Fruit fly (Drosophila melanogaster) whole organism, embryonic: Measurements from ENCODE around the gene CG42820.

Experiments used
- ATbp ChIP-seq: fragments of 200-800 bp; sonication (Bioruptor generic); optimal IDR thresholded peaks from 2 replicates; lab custom pipeline; 2017; ENCODE audit warnings: missing biosample characterization, mild to moderate bottlenecking, missing genetic modification characterization, missing genetic modification reagents
- Ada2b ChIP-seq: fragments of 200-800 bp; sonication (Bioruptor generic); IDR thresholded peaks from 2 replicates; pipeline ENCODE4 v1.3.6; 2022; ENCODE audit warnings: missing biosample characterization, missing genetic modification characterization
- Aef1 ChIP-seq: fragments of 200-800 bp; sonication (Bioruptor generic); IDR thresholded peaks from 3 replicates; pipeline ENCODE4 v1.3.6; 2022; ENCODE audit warnings: missing biosample characterization, missing genetic modification characterization
- CG10543 ChIP-seq: fragments of 200-800 bp; sonication (Bioruptor generic); optimal IDR thresholded peaks from 3 replicates; lab custom pipeline; 2017; ENCODE audit warnings: missing biosample characterization, mild to moderate bottlenecking, missing genetic modification characterization, moderate library complexity
- CG11085 ChIP-seq: fragments of 200-800 bp; sonication (Bioruptor generic); IDR thresholded peaks from 2 replicates; pipeline ENCODE4 v1.3.6; 2022; ENCODE audit warnings: missing biosample characterization, missing genetic modification characterization
- CG11398 ChIP-seq: fragments of 200-800 bp; sonication (Bioruptor generic); optimal IDR thresholded peaks from 2 replicates; lab custom pipeline; 2016; ENCODE audit warnings: missing biosample characterization, missing genetic modification characterization
- CG12744 ChIP-seq: fragments of 200-800 bp; sonication (Bioruptor generic); optimal IDR thresholded peaks from 2 replicates; lab custom pipeline; 2016; ENCODE audit warnings: missing biosample characterization, missing genetic modification characterization
- CG14710 ChIP-seq: fragments of 200-800 bp; sonication (Bioruptor generic); optimal IDR thresholded peaks from 3 replicates; lab custom pipeline; 2019; ENCODE audit warnings: missing biosample characterization, mild to moderate bottlenecking, missing genetic modification characterization, moderate library complexity
- CG15073 ChIP-seq: fragments of 200-800 bp; sonication (Bioruptor generic); optimal IDR thresholded peaks from 2 replicates; lab custom pipeline; 2016; ENCODE audit warnings: missing biosample characterization, missing genetic modification characterization
- CG3163 ChIP-seq: fragments of 200-800 bp; sonication (Bioruptor generic); optimal IDR thresholded peaks from 3 replicates; lab custom pipeline; 2016; ENCODE audit warnings: missing biosample characterization, missing genetic modification characterization
- CG34376 ChIP-seq: fragments of 200-800 bp; sonication (Bioruptor generic); optimal IDR thresholded peaks from 2 replicates; lab custom pipeline; 2018; ENCODE audit warnings: missing biosample characterization, mild to moderate bottlenecking, missing genetic modification characterization
- CG3726 ChIP-seq: fragments of 200-800 bp; sonication (Bioruptor generic); IDR thresholded peaks from 3 replicates; pipeline ENCODE4, ENCODE4 v1.3.6; 2022; ENCODE audit warnings: missing biosample characterization, missing genetic modification characterization
- CG4328 ChIP-seq: fragments of 200-800 bp; sonication (Bioruptor generic); optimal IDR thresholded peaks from 3 replicates; lab custom pipeline; 2017; ENCODE audit warnings: missing biosample characterization, missing genetic modification reagents, missing genetic modification characterization
- CG4730 ChIP-seq: fragments of 200-800 bp; sonication (Bioruptor generic); IDR thresholded peaks from 2 replicates; pipeline ENCODE4 v1.3.6; 2022; ENCODE audit warnings: missing biosample characterization, missing genetic modification characterization
- CG4854 ChIP-seq: fragments of 200-800 bp; sonication (Bioruptor generic); optimal IDR thresholded peaks from 2 replicates; lab custom pipeline; 2016; ENCODE audit warnings: missing biosample characterization, missing genetic modification characterization, inconsistent platforms
- CG6683 ChIP-seq: fragments of 200-800 bp; sonication (Bioruptor generic); optimal IDR thresholded peaks from 2 replicates; lab custom pipeline; 2017; ENCODE audit warnings: missing biosample characterization, mild to moderate bottlenecking, missing genetic modification characterization, missing genetic modification reagents
- CG7786 ChIP-seq: fragments of 200-800 bp; sonication (Bioruptor generic); optimal IDR thresholded peaks from 2 replicates; lab custom pipeline; 2016; ENCODE audit warnings: missing biosample characterization, missing genetic modification characterization
- CG9817 ChIP-seq: fragments of 200-800 bp; sonication (Bioruptor generic); optimal IDR thresholded peaks from 2 replicates; lab custom pipeline; 2018; ENCODE audit warnings: missing biosample characterization, mild to moderate bottlenecking, missing genetic modification characterization, moderate library complexity
- E2f1 ChIP-seq: fragments of 200-800 bp; sonication (Bioruptor generic); IDR thresholded peaks from 2 replicates; pipeline ENCODE4 v1.3.6; 2022; ENCODE audit warnings: missing biosample characterization, missing genetic modification characterization
- Elba2 ChIP-seq: fragments of 200-800 bp; sonication (Bioruptor generic); optimal IDR thresholded peaks from 3 replicates; lab custom pipeline; 2016; ENCODE audit warnings: missing biosample characterization, missing genetic modification characterization
- Fer1 ChIP-seq: fragments of 200-800 bp; sonication (Bioruptor generic); optimal IDR thresholded peaks from 2 replicates; lab custom pipeline; 2017; ENCODE audit warnings: missing biosample characterization, mild to moderate bottlenecking, missing genetic modification characterization
- HLHmδ ChIP-seq: fragments of 200-800 bp; sonication (Bioruptor generic); optimal IDR thresholded peaks from 2 replicates; lab custom pipeline; 2018; ENCODE audit warnings: missing biosample characterization, mild to moderate bottlenecking, missing genetic modification characterization, moderate library complexity
- Hey ChIP-seq: fragments of 200-800 bp; sonication (Bioruptor generic); optimal IDR thresholded peaks from 3 replicates; lab custom pipeline; 2018; ENCODE audit warnings: missing biosample characterization, mild to moderate bottlenecking, missing genetic modification characterization
- Hmx ChIP-seq: fragments of 200-800 bp; sonication (Bioruptor generic); optimal IDR thresholded peaks from 2 replicates; lab custom pipeline; 2016; ENCODE audit warnings: missing biosample characterization, missing genetic modification characterization
- Jarid2 ChIP-seq: fragments of 200-800 bp; sonication (Bioruptor generic); optimal IDR thresholded peaks from 3 replicates; lab custom pipeline; 2017; ENCODE audit warnings: mild to moderate bottlenecking, missing biosample characterization, missing genetic modification reagents, missing genetic modification characterization
- Max ChIP-seq: fragments of 200-800 bp; sonication (Bioruptor generic); optimal IDR thresholded peaks from 2 replicates; lab custom pipeline; 2016; ENCODE audit warnings: missing biosample characterization, mild to moderate bottlenecking, missing genetic modification characterization
- Nf-YC ChIP-seq: fragments of 200-800 bp; optimal IDR thresholded peaks from 3 replicates; lab custom pipeline; 2019; ENCODE audit warnings: missing biosample characterization, mild to moderate bottlenecking, missing genetic modification characterization, moderate library complexity
- Pdp1 ChIP-seq, 2 experiments: fragments of 200-800 bp; sonication (Bioruptor generic); optimal IDR thresholded peaks; 3 replicates each; lab custom pipeline; 2016; ENCODE audit warnings: missing biosample characterization in 2 of 2, missing genetic modification characterization in 2 of 2, mild to moderate bottlenecking in 1 of 2, moderate library complexity in 1 of 2
- Poxn ChIP-seq: fragments of 200-800 bp; sonication (Bioruptor generic); IDR thresholded peaks from 2 replicates; pipeline ENCODE4 v1.3.6; 2022; ENCODE audit warnings: missing biosample characterization, missing genetic modification characterization
- Scr ChIP-seq: fragments of 200-800 bp; sonication (Bioruptor generic); IDR thresholded peaks from 2 replicates; pipeline ENCODE4 v1.3.6; 2022; ENCODE audit warnings: missing biosample characterization, missing genetic modification characterization; ENCODE audit not compliant: partially characterized antibody
- Xrp1 ChIP-seq: fragments of 200-800 bp; sonication (Bioruptor generic); IDR thresholded peaks from 2 replicates; pipeline ENCODE4 v1.3.6; 2022; ENCODE audit warnings: missing biosample characterization, missing genetic modification characterization
- amos ChIP-seq: fragments of 200-800 bp; sonication (Bioruptor generic); IDR thresholded peaks from 2 replicates; pipeline ENCODE4 v1.3.6; 2022; ENCODE audit warnings: missing biosample characterization, missing genetic modification characterization; ENCODE audit not compliant: partially characterized antibody
- cas ChIP-seq: fragments of 200-800 bp; sonication (Bioruptor generic); IDR thresholded peaks from 2 replicates; pipeline ENCODE4 v1.3.6; 2022; ENCODE audit warnings: missing biosample characterization, missing genetic modification characterization
- cwo ChIP-seq: fragments of 200-800 bp; sonication (Bioruptor generic); optimal IDR thresholded peaks from 3 replicates; lab custom pipeline; 2017; ENCODE audit warnings: missing biosample characterization, missing genetic modification characterization, mild to moderate bottlenecking, moderate library complexity, missing genetic modification reagents
- disco-r ChIP-seq: fragments of 200-800 bp; sonication (Bioruptor generic); optimal IDR thresholded peaks from 2 replicates; lab custom pipeline; 2016; ENCODE audit warnings: missing biosample characterization, missing genetic modification characterization
- gro ChIP-seq: fragments of 200-800 bp; sonication (Bioruptor generic); optimal IDR thresholded peaks from 2 replicates; lab custom pipeline; 2016; ENCODE audit warnings: missing biosample characterization, missing genetic modification characterization
- gsb ChIP-seq: fragments of 200-800 bp; sonication (Bioruptor generic); IDR thresholded peaks from 2 replicates; pipeline ENCODE4 v1.3.6; 2022; ENCODE audit warnings: missing biosample characterization, missing genetic modification characterization
- insv ChIP-seq, 2 experiments: fragments of 200-800 bp; sonication (Bioruptor generic); optimal IDR thresholded peaks; 3 replicates each; lab custom pipeline; 2016 to 2018; ENCODE audit warnings: missing biosample characterization in 2 of 2, missing genetic modification characterization in 2 of 2
- jumu ChIP-seq: fragments of 200-800 bp; sonication (Bioruptor generic); optimal IDR thresholded peaks from 3 replicates; lab custom pipeline; 2016; ENCODE audit warnings: missing biosample characterization, missing genetic modification characterization
- kni ChIP-seq: fragments of 200-800 bp; sonication (Bioruptor generic); optimal IDR thresholded peaks from 3 replicates; lab custom pipeline; 2017; ENCODE audit warnings: mild to moderate bottlenecking, missing biosample characterization, missing genetic modification reagents, missing genetic modification characterization
- lab ChIP-seq: fragments of 200-800 bp; sonication (Bioruptor generic); optimal IDR thresholded peaks from 3 replicates; lab custom pipeline; 2017; ENCODE audit warnings: missing biosample characterization, missing genetic modification characterization, mild to moderate bottlenecking, moderate library complexity, missing genetic modification reagents
- lmd ChIP-seq: fragments of 200-800 bp; sonication (Bioruptor generic); IDR thresholded peaks from 2 replicates; pipeline ENCODE4 v1.3.6; 2022; ENCODE audit warnings: missing biosample characterization, missing genetic modification characterization
- pfk ChIP-seq: fragments of 200-800 bp; sonication (Bioruptor generic); optimal IDR thresholded peaks from 2 replicates; lab custom pipeline; 2018; ENCODE audit warnings: missing biosample characterization, mild to moderate bottlenecking, missing genetic modification characterization, moderate library complexity
- pita ChIP-seq: fragments of 200-800 bp; sonication (Bioruptor generic); optimal IDR thresholded peaks from 2 replicates; lab custom pipeline; 2017; ENCODE audit warnings: missing biosample characterization, mild to moderate bottlenecking, missing genetic modification characterization
- slou ChIP-seq: fragments of 200-800 bp; sonication (Bioruptor generic); optimal IDR thresholded peaks from 3 replicates; lab custom pipeline; 2016; ENCODE audit warnings: missing biosample characterization, missing genetic modification characterization
- tin ChIP-seq: fragments of 200-800 bp; sonication (Bioruptor generic); optimal IDR thresholded peaks from 3 replicates; lab custom pipeline; 2016; ENCODE audit warnings: missing biosample characterization, missing genetic modification characterization
- tll ChIP-seq, 2 experiments: fragments of 200-800 bp in 1 of 2; fragments of >200 bp in 1 of 2; sonication (Bioruptor generic) in 1 of 2; optimal IDR thresholded peaks; 2 replicates each; lab custom pipeline; 2017 to 2019; ENCODE audit warnings: missing biosample characterization in 2 of 2, missing genetic modification characterization in 2 of 2, mild to moderate bottlenecking in 1 of 2, moderate library complexity in 1 of 2
- yki ChIP-seq: fragments of >200 bp; optimal IDR thresholded peaks from 3 replicates; lab custom pipeline; 2018

Gene CG42820

dm6 chr2L:8370364-8371326, 21.6 kb downstream of the CG42820 start, which contains the start of gene CG17292 (continued):
- TF ChIP-seq CG15073 (GFP tag; lab: Kevin White, UChicago), result no peak
- TF ChIP-seq CG34376 (GFP tag; lab: Kevin White, UChicago), result peak; percentile 79
- no peak for TF ChIP-seq CG6683 (GFP tag; lab: Kevin White, UChicago)
- peak; percentile 25 for TF ChIP-seq kni (GFP tag; lab: Kevin White, UChicago)
- TF ChIP-seq disco-r (GFP tag; lab: Kevin White, UChicago), result no peak
- peak; percentile 30 for TF ChIP-seq Hey
- TF ChIP-seq CG4730, result no peak
- TF ChIP-seq CG12744 (GFP tag; lab: Kevin White, UChicago), result no peak
- peak; percentile 15 for TF ChIP-seq CG3163 (GFP tag; lab: Kevin White, UChicago)
- TF ChIP-seq Scr, result peak; percentile 90
- TF ChIP-seq E2f1, result peak; percentile 41; the same call in 1 of the 2 replicates
- peak in 1 of 2 experiments; percentile 56 for TF ChIP-seq Pdp1 (GFP tag; optimal IDR thresholded peaks at IDR 0.05; lab: Kevin White, UChicago)
- peak; percentile 52 for TF ChIP-seq cwo
- TF ChIP-seq HLHmδ, result no peak
- TF ChIP-seq CG3726 (GFP tag; lab: Robert Waterston, UW), result no peak
- no peak for TF ChIP-seq Poxn (GFP tag; lab: Robert Waterston, UW)
- peak; percentile 81 for TF ChIP-seq lab (GFP tag; lab: Kevin White, UChicago)
- TF ChIP-seq Hmx (GFP tag; lab: Kevin White, UChicago), result no peak
- TF ChIP-seq Aef1 (GFP tag; lab: Robert Waterston, UW), result peak; percentile 20; the same call in 1 of the 3 replicates
- no peak for TF ChIP-seq yki (lab: Kevin White, UChicago)
- peak; percentile 6 for TF ChIP-seq pfk (GFP tag; lab: Kevin White, UChicago)
- no peak for TF ChIP-seq Max (GFP tag; lab: Kevin White, UChicago)
- TF ChIP-seq Jarid2 (GFP tag; lab: Kevin White, UChicago), result peak; percentile 90
- peak; percentile 78 for TF ChIP-seq ATbp (GFP tag; lab: Kevin White, UChicago)
- TF ChIP-seq CG9817 (tag; lab: Kevin White, UChicago), result peak; percentile 17
- TF ChIP-seq CG11398 (GFP tag; lab: Kevin White, UChicago), result peak; percentile 50
- TF ChIP-seq Ada2b (GFP tag; lab: Robert Waterston, UW), result peak; percentile 20; the same call in 1 of the 2 replicates
- 0 out of 2 replicates have a peak, but pooled peaks have one; percentile 41 for TF ChIP-seq gsb (GFP tag; lab: Robert Waterston, UW)
- no peak for TF ChIP-seq tin (GFP tag; lab: Kevin White, UChicago)
- TF ChIP-seq CG7786 (GFP tag; lab: Kevin White, UChicago), result no peak
- TF ChIP-seq Nf-YC (tag; lab: Kevin White, UChicago), result peak; percentile 97
- TF ChIP-seq CG4854, result peak; percentile 37
- peak; percentile 14 for TF ChIP-seq CG14710 (tag; lab: Kevin White, UChicago)
- peak; percentile 63 for TF ChIP-seq Xrp1
- peak; percentile 93 for TF ChIP-seq CG10543 (GFP tag; lab: Kevin White, UChicago)
- TF ChIP-seq cas (GFP tag; lab: Robert Waterston, UW), result peak; percentile 40; the same call in 1 of the 2 replicates
- TF ChIP-seq insv (GFP tag; optimal IDR thresholded peaks at IDR 0.05; lab: Kevin White, UChicago), result no peak
- no peak for TF ChIP-seq jumu (GFP tag; lab: Kevin White, UChicago)
- no peak for TF ChIP-seq pita (GFP tag; lab: Kevin White, UChicago)
- TF ChIP-seq Elba2 (GFP tag; lab: Kevin White, UChicago), result no peak
- peak; percentile 32; the same call in 1 of the 2 replicates for TF ChIP-seq CG11085 (GFP tag; lab: Robert Waterston, UW)
- no peak for TF ChIP-seq tll (GFP tag; optimal IDR thresholded peaks at IDR 0.05; lab: Kevin White, UChicago)
- peak; percentile 71 for TF ChIP-seq gro (GFP tag; lab: Kevin White, UChicago)
- TF ChIP-seq CG4328, result peak; percentile 9
- peak; percentile 46 for TF ChIP-seq lmd (GFP tag; lab: Robert Waterston, UW)
- peak; percentile 74 for TF ChIP-seq Fer1 (GFP tag; lab: Kevin White, UChicago)
- TF ChIP-seq slou (GFP tag; lab: Kevin White, UChicago), result no peak
- peak; percentile 94 for TF ChIP-seq amos
